Worm (Caenorhabditis elegans) whole organism, late embryonic: ENCODE results near the gene C56C10.7.

Source experiments
- ceh-14 ChIP-seq: sonication (generic microtip); optimal IDR thresholded peaks from 2 replicates; lab custom pipeline; 2016; ENCODE audit warnings: missing genotype, missing genetic modification characterization, missing compliant biosample characterization
- ceh-34 ChIP-seq: sonication (generic microtip); optimal IDR thresholded peaks from 2 replicates; lab custom pipeline; 2016; ENCODE audit warnings: mild to moderate bottlenecking, missing genetic modification characterization, missing compliant biosample characterization
- nhr-11 ChIP-seq: fragments of 150-350 bp; optimal IDR thresholded peaks from 2 replicates; lab custom pipeline; 2014; ENCODE audit warnings: missing biosample characterization, missing genetic modification characterization
- npax-4 ChIP-seq: sonication (generic microtip); optimal IDR thresholded peaks from 2 replicates; lab custom pipeline; 2016; ENCODE audit warnings: missing genetic modification characterization, missing compliant biosample characterization
- pha-4 ChIP-seq: fragments of 150-350 bp; optimal IDR thresholded peaks from 2 replicates; lab custom pipeline; 2018; ENCODE audit warnings: missing biosample characterization, missing genetic modification reagents, missing genetic modification characterization
- rnt-1 ChIP-seq: sonication (generic microtip); optimal IDR thresholded peaks from 2 replicates; lab custom pipeline; 2016; ENCODE audit warnings: missing genetic modification characterization, missing compliant biosample characterization
- sdc-2 ChIP-seq: sonication (generic microtip); optimal IDR thresholded peaks from 2 replicates; lab custom pipeline; 2016; ENCODE audit warnings: missing genotype, missing genetic modification characterization, missing compliant biosample characterization
- sox-2 ChIP-seq: fragments of 200-800 bp; sonication (Bioruptor generic); IDR thresholded peaks from 2 replicates; pipeline ENCODE4 v1.3.6; 2022; ENCODE audit warnings: missing genetic modification reagents, missing genetic modification characterization, missing compliant biosample characterization
- zip-5 ChIP-seq: sonication (generic microtip); optimal IDR thresholded peaks from 2 replicates; lab custom pipeline; 2016; ENCODE audit warnings: missing genetic modification characterization, missing compliant biosample characterization

DNA sequence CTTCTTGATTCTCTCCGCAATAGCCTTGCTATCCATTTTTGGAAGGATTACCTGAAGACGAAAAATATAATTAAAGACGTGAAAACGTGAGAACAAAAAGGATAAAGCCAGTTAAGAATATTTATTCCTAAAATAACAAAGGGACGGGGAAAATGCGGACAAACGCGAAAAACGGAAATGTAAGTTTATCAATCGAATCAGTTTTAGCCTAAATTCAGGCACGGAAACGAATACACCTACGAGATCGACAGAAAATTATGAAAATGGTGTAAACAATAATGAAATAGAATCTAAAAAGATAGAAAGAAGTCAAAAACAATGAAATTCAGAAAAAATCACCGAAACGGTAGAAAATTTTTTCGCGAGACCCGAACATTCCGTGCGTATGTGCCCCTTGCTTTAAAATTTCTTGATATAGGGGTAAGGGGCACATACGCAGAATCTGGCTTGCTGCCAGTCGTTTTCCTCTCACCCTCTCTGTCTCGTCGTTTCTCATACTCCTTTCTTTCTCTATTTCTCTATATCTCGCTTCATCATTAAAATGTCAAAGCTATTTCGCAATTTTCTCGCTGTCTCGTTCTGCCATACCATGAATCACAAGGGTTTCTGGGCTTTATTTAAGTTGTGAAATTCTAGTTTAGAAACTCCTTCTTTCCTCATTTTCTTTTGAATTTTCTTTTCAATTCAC lies 1.4 kb upstream of the C56C10.7 start, which contains the start of gene icd-1:
- TF ChIP-seq zip-5 (tag; lab: Kevin White, UChicago) (no peak), sdc-2 (tag; lab: Kevin White, UChicago) (no peak), sox-2 (GFP tag; lab: Robert Waterston, UW) (peak; percentile 4; the same call in 1 of the 2 replicates), pha-4 (no peak), ceh-14 (tag; lab: Kevin White, UChicago) (peak; percentile 68), nhr-11 (peak; percentile 66), npax-4 (tag; lab: Kevin White, UChicago) (no peak), ceh-34 (tag; lab: Kevin White, UChicago) (peak; percentile 79), rnt-1 (tag; lab: Kevin White, UChicago) (peak; percentile 72)
